Fruit fly (Drosophila melanogaster) whole organism, embryonic: Measurements from ENCODE around the gene CG10570.
A peak's percentile ranks its signal among the peaks of the same experiment; 100 is the strongest.

ENCODE experiments used
- Blimp-1 ChIP-seq: fragments of 200-800 bp; sonication (Bioruptor generic); optimal IDR thresholded peaks from 3 replicates; lab custom pipeline; 2018; ENCODE audit warnings: missing biosample characterization, missing genetic modification characterization, mild to moderate bottlenecking, moderate library complexity, missing genetic modification reagents
- CG10959 ChIP-seq: fragments of 200-800 bp; sonication (Bioruptor generic); IDR thresholded peaks from 2 replicates; pipeline ENCODE4 v1.3.6; 2022; ENCODE audit warnings: missing biosample characterization, missing genetic modification characterization
- CG13123 ChIP-seq: fragments of 200-800 bp; sonication (Bioruptor generic); optimal IDR thresholded peaks from 2 replicates; lab custom pipeline; 2016; ENCODE audit warnings: missing biosample characterization, missing genetic modification characterization
- CG14860 ChIP-seq: fragments of 200-800 bp; sonication (Bioruptor generic); IDR thresholded peaks from 3 replicates; pipeline ENCODE4 v1.3.6; 2022; ENCODE audit warnings: missing biosample characterization, missing genetic modification characterization; ENCODE audit not compliant: partially characterized antibody
- CG14965 ChIP-seq: fragments of 200-800 bp; sonication (Bioruptor generic); optimal IDR thresholded peaks from 2 replicates; lab custom pipeline; 2016; ENCODE audit warnings: missing biosample characterization, missing genetic modification characterization, borderline replicate concordance
- CG1529 ChIP-seq: fragments of 200-800 bp; sonication (Bioruptor generic); optimal IDR thresholded peaks from 3 replicates; lab custom pipeline; 2018; ENCODE audit warnings: missing biosample characterization, missing genetic modification characterization
- CG16779 ChIP-seq: fragments of 200-800 bp; sonication (Bioruptor generic); IDR thresholded peaks from 2 replicates; pipeline ENCODE4 v1.3.6; 2022; ENCODE audit warnings: missing biosample characterization, missing genetic modification characterization
- CG17612 ChIP-seq: fragments of 200-800 bp; sonication (Bioruptor generic); IDR thresholded peaks from 2 replicates; pipeline ENCODE4 v1.3.6; 2022; ENCODE audit warnings: missing biosample characterization, missing genetic modification characterization
- CG18764 ChIP-seq: fragments of 200-800 bp; sonication (Bioruptor generic); optimal IDR thresholded peaks from 3 replicates; lab custom pipeline; 2016; ENCODE audit warnings: missing biosample characterization, missing genetic modification characterization
- CG2129 ChIP-seq: fragments of 200-800 bp; sonication (Bioruptor generic); IDR thresholded peaks from 2 replicates; pipeline ENCODE4 v1.3.6; 2022; ENCODE audit warnings: missing biosample characterization, missing genetic modification characterization; ENCODE audit not compliant: partially characterized antibody
- CG31224 ChIP-seq: fragments of 200-800 bp; sonication (Bioruptor generic); IDR thresholded peaks from 2 replicates; pipeline ENCODE4 v1.3.6; 2022; ENCODE audit warnings: missing biosample characterization, missing genetic modification characterization
- CG3163 ChIP-seq: fragments of 200-800 bp; sonication (Bioruptor generic); optimal IDR thresholded peaks from 3 replicates; lab custom pipeline; 2016; ENCODE audit warnings: missing biosample characterization, missing genetic modification characterization
- CG34224 ChIP-seq: fragments of 200-800 bp; sonication (Bioruptor generic); IDR thresholded peaks from 3 replicates; pipeline ENCODE4 v1.3.6; 2022; ENCODE audit warnings: missing biosample characterization, missing genetic modification characterization; ENCODE audit not compliant: partially characterized antibody
- CG3995 ChIP-seq: fragments of 200-800 bp; sonication (Bioruptor generic); optimal IDR thresholded peaks from 3 replicates; lab custom pipeline; 2016; ENCODE audit warnings: missing biosample characterization, missing genetic modification characterization
- CG8281 ChIP-seq: fragments of 200-800 bp; sonication (Bioruptor generic); optimal IDR thresholded peaks from 2 replicates; lab custom pipeline; 2018; ENCODE audit warnings: missing biosample characterization, mild to moderate bottlenecking, missing genetic modification characterization, moderate library complexity
- Camta ChIP-seq: fragments of 200-800 bp; sonication (Bioruptor generic); optimal IDR thresholded peaks from 2 replicates; lab custom pipeline; 2016; ENCODE audit warnings: missing biosample characterization, missing genetic modification characterization
- CkIIα-i1 ChIP-seq: fragments of 200-800 bp; sonication (Bioruptor generic); IDR thresholded peaks from 2 replicates; pipeline ENCODE4 v1.3.6; 2022; ENCODE audit warnings: missing biosample characterization, missing genetic modification characterization
- Dp ChIP-seq: fragments of 200-800 bp; sonication (Bioruptor generic); optimal IDR thresholded peaks from 2 replicates; lab custom pipeline; 2018; ENCODE audit warnings: missing biosample characterization, mild to moderate bottlenecking, missing genetic modification characterization, moderate library complexity
- Dref ChIP-seq: fragments of 200-800 bp; sonication (Bioruptor generic); IDR thresholded peaks from 2 replicates; pipeline ENCODE4 v1.3.6; 2022; ENCODE audit warnings: missing biosample characterization, missing genetic modification characterization
- Ets65A ChIP-seq: fragments of 200-800 bp; sonication (Bioruptor generic); peaks from one replicate; lab custom pipeline; 2016; ENCODE audit warnings: missing biosample characterization, missing genetic modification characterization
- Fer1 ChIP-seq: fragments of 200-800 bp; sonication (Bioruptor generic); optimal IDR thresholded peaks from 2 replicates; lab custom pipeline; 2017; ENCODE audit warnings: missing biosample characterization, mild to moderate bottlenecking, missing genetic modification characterization
- GATAe ChIP-seq: fragments of 200-800 bp; sonication (Bioruptor generic); conservative IDR thresholded peaks from 2 replicates; pipeline ENCODE4 v1.3.6; 2022; ENCODE audit warnings: missing biosample characterization, missing genetic modification characterization
- Kr ChIP-seq: fragments of 200-800 bp; sonication (Bioruptor generic); optimal IDR thresholded peaks from 2 replicates; lab custom pipeline; 2017; ENCODE audit warnings: missing biosample characterization, mild to moderate bottlenecking, missing genetic modification characterization
- Max ChIP-seq: fragments of 200-800 bp; sonication (Bioruptor generic); optimal IDR thresholded peaks from 2 replicates; lab custom pipeline; 2016; ENCODE audit warnings: missing biosample characterization, mild to moderate bottlenecking, missing genetic modification characterization
- NK7.1 ChIP-seq: fragments of 200-800 bp; sonication (Bioruptor generic); optimal IDR thresholded peaks from 3 replicates; lab custom pipeline; 2016; ENCODE audit warnings: missing biosample characterization, missing genetic modification characterization
- Rfx ChIP-seq: fragments of 200-800 bp; sonication (Bioruptor generic); IDR thresholded peaks from 2 replicates; pipeline ENCODE4 v1.3.6; 2022; ENCODE audit warnings: missing biosample characterization, missing genetic modification characterization
- TFAM ChIP-seq: fragments of 200-800 bp; sonication (Bioruptor generic); optimal IDR thresholded peaks from 2 replicates; lab custom pipeline; 2017; ENCODE audit warnings: missing biosample characterization, missing genetic modification characterization, inconsistent platforms
- amos ChIP-seq: fragments of 200-800 bp; sonication (Bioruptor generic); IDR thresholded peaks from 2 replicates; pipeline ENCODE4 v1.3.6; 2022; ENCODE audit warnings: missing biosample characterization, missing genetic modification characterization; ENCODE audit not compliant: partially characterized antibody
- ara ChIP-seq: fragments of 200-800 bp; sonication (Bioruptor generic); IDR thresholded peaks from 2 replicates; pipeline ENCODE4 v1.3.6; 2022; ENCODE audit warnings: missing biosample characterization, missing genetic modification characterization
- ase ChIP-seq: fragments of 200-800 bp; sonication (Bioruptor generic); IDR thresholded peaks from 3 replicates; pipeline ENCODE4 v1.3.6; 2022; ENCODE audit warnings: missing biosample characterization, missing genetic modification characterization
- ash1 ChIP-seq: fragments of 200-800 bp; sonication (Bioruptor generic); optimal IDR thresholded peaks from 2 replicates; lab custom pipeline; 2018; ENCODE audit warnings: missing biosample characterization, mild to moderate bottlenecking, missing genetic modification characterization
- bab2 ChIP-seq: fragments of 200-800 bp; sonication (Bioruptor generic); optimal IDR thresholded peaks from 2 replicates; lab custom pipeline; 2016; ENCODE audit warnings: missing biosample characterization, missing genetic modification characterization
- dmrt11E ChIP-seq: fragments of 200-800 bp; sonication (Bioruptor generic); optimal IDR thresholded peaks from 3 replicates; lab custom pipeline; 2018; ENCODE audit warnings: missing biosample characterization, mild to moderate bottlenecking, missing genetic modification characterization, moderate library complexity
- ems ChIP-seq: fragments of 200-800 bp; sonication (Bioruptor generic); optimal IDR thresholded peaks from 3 replicates; lab custom pipeline; 2016; ENCODE audit warnings: missing biosample characterization, missing genetic modification characterization
- fd3F ChIP-seq: fragments of 200-800 bp; sonication (Bioruptor generic); optimal IDR thresholded peaks from 2 replicates; lab custom pipeline; 2018; ENCODE audit warnings: missing biosample characterization, mild to moderate bottlenecking, missing genetic modification characterization, moderate library complexity
- fru ChIP-seq: fragments of >200 bp; optimal IDR thresholded peaks from 2 replicates; lab custom pipeline; 2017
- grau ChIP-seq: fragments of 200-800 bp; optimal IDR thresholded peaks from 3 replicates; lab custom pipeline; 2019; ENCODE audit warnings: missing biosample characterization, mild to moderate bottlenecking, missing genetic modification characterization, moderate library complexity
- gro ChIP-seq: fragments of 200-800 bp; sonication (Bioruptor generic); optimal IDR thresholded peaks from 2 replicates; lab custom pipeline; 2016; ENCODE audit warnings: missing biosample characterization, missing genetic modification characterization
- inv ChIP-seq: fragments of 200-800 bp; sonication (Bioruptor generic); IDR thresholded peaks from 2 replicates; pipeline ENCODE4 v1.3.6; 2022; ENCODE audit warnings: missing biosample characterization, missing genetic modification characterization; ENCODE audit not compliant: partially characterized antibody
- nau ChIP-seq: fragments of 200-800 bp; sonication (Bioruptor generic); optimal IDR thresholded peaks from 3 replicates; lab custom pipeline; 2017; ENCODE audit warnings: missing biosample characterization, mild to moderate bottlenecking, missing genetic modification characterization, missing genetic modification reagents
- odd ChIP-seq: fragments of 200-800 bp; sonication (Bioruptor generic); optimal IDR thresholded peaks from 2 replicates; lab custom pipeline; 2017; ENCODE audit warnings: missing biosample characterization, mild to moderate bottlenecking, missing genetic modification characterization
- peb ChIP-seq: fragments of 200-800 bp; sonication (Bioruptor generic); IDR thresholded peaks from 2 replicates; pipeline ENCODE4 v1.3.6; 2022; ENCODE audit warnings: missing biosample characterization, missing genetic modification characterization
- psq ChIP-seq: fragments of 200-800 bp; sonication (Bioruptor generic); optimal IDR thresholded peaks from 2 replicates; lab custom pipeline; 2017; ENCODE audit warnings: missing biosample characterization, missing genetic modification characterization
- salm ChIP-seq: fragments of 200-800 bp; sonication (Bioruptor generic); optimal IDR thresholded peaks from 2 replicates; lab custom pipeline; 2018; ENCODE audit warnings: missing biosample characterization, mild to moderate bottlenecking, missing genetic modification characterization
- scrt ChIP-seq: fragments of 200-800 bp; sonication (Bioruptor generic); optimal IDR thresholded peaks from 2 replicates; lab custom pipeline; 2018; ENCODE audit warnings: missing biosample characterization, mild to moderate bottlenecking, missing genetic modification characterization, moderate library complexity
- slou ChIP-seq: fragments of 200-800 bp; sonication (Bioruptor generic); optimal IDR thresholded peaks from 3 replicates; lab custom pipeline; 2016; ENCODE audit warnings: missing biosample characterization, missing genetic modification characterization
- tin ChIP-seq: fragments of 200-800 bp; sonication (Bioruptor generic); optimal IDR thresholded peaks from 3 replicates; lab custom pipeline; 2016; ENCODE audit warnings: missing biosample characterization, missing genetic modification characterization
- ttk ChIP-seq: fragments of 200-800 bp; sonication (Bioruptor generic); IDR thresholded peaks from 2 replicates; pipeline ENCODE4 v2.1.2; 2022; ENCODE audit warnings: missing biosample characterization, missing genetic modification characterization
- vnd ChIP-seq: fragments of 200-800 bp; sonication (Bioruptor generic); IDR thresholded peaks from 3 replicates; pipeline ENCODE4 v1.3.6; 2022; ENCODE audit warnings: missing biosample characterization, missing genetic modification characterization; ENCODE audit not compliant: partially characterized antibody
- vvl ChIP-seq: fragments of 200-800 bp; sonication (Bioruptor generic); IDR thresholded peaks from 2 replicates; pipeline ENCODE4 v1.3.6; 2022; ENCODE audit warnings: missing biosample characterization, missing genetic modification characterization
- wek ChIP-seq: fragments of 200-800 bp; sonication (Bioruptor generic); optimal IDR thresholded peaks from 3 replicates; lab custom pipeline; 2018; ENCODE audit warnings: missing biosample characterization, mild to moderate bottlenecking, missing genetic modification characterization, moderate library complexity

Gene CG10570

dm6 chr2L:18857635-18858059 lies 46.6 kb upstream of the CG10570 start (continued):
- TF ChIP-seq Blimp-1 (GFP tag; lab: Kevin White, UChicago) (peak; percentile 88), CG14860 (GFP tag; lab: Robert Waterston, UW) (0 out of 3 replicates have a peak, but pooled peaks have one; percentile 11), CG8281 (tag; lab: Kevin White, UChicago) (peak; percentile 73), CkIIα-i1 (GFP tag; lab: Robert Waterston, UW) (peak; percentile 57; the same call in 1 of the 2 replicates), gro (GFP tag; lab: Kevin White, UChicago) (peak; percentile 76), fru (lab: Kevin White, UChicago) (no peak), ash1 (no peak), slou (peak; percentile 63), Dref (GFP tag; lab: Robert Waterston, UW) (no peak), GATAe (GFP tag; lab: Robert Waterston, UW) (peak; percentile 78), CG3995 (peak; percentile 69), dmrt11E (tag; lab: Kevin White, UChicago) (peak; percentile 80), CG16779 (GFP tag; lab: Robert Waterston, UW) (peak; percentile 87), TFAM (GFP tag; lab: Kevin White, UChicago) (peak; percentile 27), Ets65A (peak; percentile 93), salm (tag; lab: Kevin White, UChicago) (peak; percentile 87), ttk (GFP tag; lab: Robert Waterston, UW) (peak; percentile 72), Fer1 (GFP tag; lab: Kevin White, UChicago) (peak; percentile 92), Rfx (GFP tag; lab: Robert Waterston, UW) (peak; percentile 91), nau (GFP tag; lab: Kevin White, UChicago) (no peak), CG18764 (GFP tag; lab: Kevin White, UChicago) (peak; percentile 90), psq (GFP tag; lab: Kevin White, UChicago) (peak; percentile 74), wek (GFP tag; lab: Kevin White, UChicago) (peak; percentile 78), CG14965 (GFP tag; lab: Kevin White, UChicago) (no peak), Max (GFP tag; lab: Kevin White, UChicago) (peak; percentile 59), vnd (GFP tag; lab: Robert Waterston, UW) (no peak), CG3163 (GFP tag; lab: Kevin White, UChicago) (peak; percentile 66), ara (peak; percentile 86), Kr (GFP tag; lab: Kevin White, UChicago) (no peak), CG10959 (peak; percentile 83), scrt (GFP tag; lab: Kevin White, UChicago) (peak; percentile 82), CG13123 (GFP tag; lab: Kevin White, UChicago) (peak; percentile 64), NK7.1 (GFP tag; lab: Kevin White, UChicago) (peak; percentile 68), CG34224 (GFP tag; lab: Robert Waterston, UW) (no peak), inv (GFP tag; lab: Robert Waterston, UW) (no peak), ase (GFP tag; lab: Robert Waterston, UW) (peak; percentile 92), bab2 (GFP tag; lab: Kevin White, UChicago) (peak; percentile 93), tin (GFP tag; lab: Kevin White, UChicago) (peak; percentile 77), amos (GFP tag; lab: Robert Waterston, UW) (no peak), CG17612 (GFP tag; lab: Robert Waterston, UW) (peak; percentile 72), fd3F (GFP tag; lab: Kevin White, UChicago) (peak; percentile 91), CG2129 (GFP tag; lab: Robert Waterston, UW) (no peak), CG1529 (peak; percentile 87), vvl (peak; percentile 93), ems (GFP tag; lab: Kevin White, UChicago) (peak; percentile 81), CG31224 (GFP tag; lab: Robert Waterston, UW) (peak; percentile 84), grau (tag; lab: Kevin White, UChicago) (peak; percentile 92), Camta (GFP tag; lab: Kevin White, UChicago) (peak; percentile 90), Dp (peak; percentile 10), odd (GFP tag; lab: Kevin White, UChicago) (no peak), peb (GFP tag; lab: Robert Waterston, UW) (peak; percentile 81)
